Worm (Caenorhabditis elegans) whole organism, L1 larva: ENCODE data around the gene Y54G2A.52.

Source experiments
- C04F5.9 ChIP-seq: sonication (generic microtip); optimal IDR thresholded peaks from 2 replicates; lab custom pipeline; 2016; ENCODE audit warnings: missing genetic modification characterization, missing compliant biosample characterization
- C16A3.4 ChIP-seq: fragments of 150-350 bp; optimal IDR thresholded peaks from 2 replicates; lab custom pipeline; 2014; ENCODE audit warnings: missing biosample characterization, missing genetic modification characterization
- C34B4.2 ChIP-seq: sonication (generic microtip); optimal IDR thresholded peaks from 2 replicates; lab custom pipeline; 2017; ENCODE audit warnings: mild to moderate bottlenecking, missing genetic modification characterization, missing compliant biosample characterization
- Y116A8C.19 ChIP-seq: sonication (generic microtip); optimal IDR thresholded peaks from 2 replicates; lab custom pipeline; 2016; ENCODE audit warnings: missing compliant biosample characterization, missing genetic modification characterization, borderline replicate concordance
- alr-1 ChIP-seq: fragments of 200-800 bp; sonication (Bioruptor generic); optimal IDR thresholded peaks from 2 replicates; lab custom pipeline; 2018; ENCODE audit warnings: borderline replicate concordance, mild to moderate bottlenecking, missing genetic modification characterization, missing compliant biosample characterization
- ama-1 ChIP-seq: fragments of 150-350 bp; optimal IDR thresholded peaks from 2 replicates; lab custom pipeline; 2014
- blmp-1 ChIP-seq: fragments of 150-350 bp; optimal IDR thresholded peaks from 2 replicates; lab custom pipeline; 2014; ENCODE audit warnings: missing biosample characterization, missing genetic modification characterization
- ceh-63 ChIP-seq: fragments of 200-800 bp; sonication (Bioruptor generic); optimal IDR thresholded peaks from 2 replicates; lab custom pipeline; 2018; ENCODE audit warnings: mild to moderate bottlenecking, missing genetic modification characterization, missing compliant biosample characterization
- ceh-8 ChIP-seq: fragments of 200-800 bp; sonication (Bioruptor generic); optimal IDR thresholded peaks from 2 replicates; lab custom pipeline; 2018; ENCODE audit warnings: mild to moderate bottlenecking, missing genetic modification characterization, moderate library complexity, missing compliant biosample characterization
- egl-13 ChIP-seq: sonication (generic microtip); optimal IDR thresholded peaks from 2 replicates; lab custom pipeline; 2016; ENCODE audit warnings: missing genotype, missing genetic modification reagents, missing genetic modification characterization, missing compliant biosample characterization
- ets-5 ChIP-seq: fragments of 200-800 bp; sonication (Bioruptor generic); IDR thresholded peaks from 2 replicates; pipeline ENCODE4 v1.3.6; 2022; ENCODE audit warnings: missing genetic modification characterization, missing compliant biosample characterization
- fkh-10 ChIP-seq: sonication (generic microtip); optimal IDR thresholded peaks from 2 replicates; lab custom pipeline; 2017; ENCODE audit warnings: missing biosample characterization, missing genetic modification reagents, missing genetic modification characterization
- grh-1 ChIP-seq: fragments of 200-800 bp; sonication (Bioruptor generic); IDR thresholded peaks from 2 replicates; pipeline ENCODE4 v1.3.6; 2022; ENCODE audit warnings: missing genetic modification reagents, missing genetic modification characterization, missing compliant biosample characterization
- hlh-17 ChIP-seq: fragments of 200-800 bp; sonication (Bioruptor generic); optimal IDR thresholded peaks from 2 replicates; lab custom pipeline; 2018; ENCODE audit warnings: missing genetic modification characterization, mild to moderate bottlenecking, missing compliant biosample characterization, moderate library complexity, borderline replicate concordance
- hlh-4 ChIP-seq: sonication (generic microtip); optimal IDR thresholded peaks from 2 replicates; lab custom pipeline; 2016; ENCODE audit warnings: mild to moderate bottlenecking, missing genetic modification characterization, missing compliant biosample characterization
- irx-1 ChIP-seq: sonication (generic microtip); optimal IDR thresholded peaks from 2 replicates; lab custom pipeline; 2016; ENCODE audit warnings: missing genetic modification characterization, missing compliant biosample characterization
- jun-1 ChIP-seq: fragments of 150-350 bp; optimal IDR thresholded peaks from 2 replicates; lab custom pipeline; 2014; ENCODE audit warnings: missing biosample characterization, missing genetic modification reagents, missing genetic modification characterization
- lir-3 ChIP-seq: sonication (generic microtip); optimal IDR thresholded peaks from 2 replicates; lab custom pipeline; 2016; ENCODE audit warnings: mild to moderate bottlenecking, missing genetic modification characterization, moderate library complexity, missing compliant biosample characterization; ENCODE audit not compliant: poor library complexity
- mab-9 ChIP-seq: fragments of 200-800 bp; sonication (Bioruptor generic); IDR thresholded peaks from 2 replicates; pipeline ENCODE4 v1.3.6; 2022; ENCODE audit warnings: missing genetic modification reagents, missing genetic modification characterization, missing compliant biosample characterization
- mdl-1 ChIP-seq, 2 experiments: fragments of 150-350 bp; optimal IDR thresholded peaks; 2 replicates each; lab custom pipeline; 2014 to 2017; ENCODE audit warnings: missing biosample characterization in 2 of 2, missing genetic modification characterization in 2 of 2, inconsistent platforms in 1 of 2
- mep-1 ChIP-seq: fragments of 150-350 bp; optimal IDR thresholded peaks from 2 replicates; lab custom pipeline; 2014; ENCODE audit warnings: missing biosample characterization, missing genetic modification characterization
- nhr-11 ChIP-seq: fragments of 150-350 bp; optimal IDR thresholded peaks from 2 replicates; lab custom pipeline; 2014; ENCODE audit warnings: missing biosample characterization, missing genetic modification characterization
- nhr-19 ChIP-seq: fragments of 200-800 bp; sonication (Bioruptor generic); conservative IDR thresholded peaks from 2 replicates; pipeline ENCODE4 v1.3.6; 2022; ENCODE audit warnings: missing genetic modification characterization, missing compliant biosample characterization
- nhr-20 ChIP-seq: sonication (generic microtip); optimal IDR thresholded peaks from 2 replicates; lab custom pipeline; 2016; ENCODE audit warnings: mild to moderate bottlenecking, missing genetic modification characterization, missing compliant biosample characterization
- nhr-237 ChIP-seq: fragments of 150-350 bp; optimal IDR thresholded peaks from 2 replicates; lab custom pipeline; 2014; ENCODE audit warnings: missing biosample characterization, missing genetic modification characterization
- nhr-28 ChIP-seq: fragments of 150-350 bp; optimal IDR thresholded peaks from 2 replicates; lab custom pipeline; 2014; ENCODE audit warnings: missing biosample characterization, missing genetic modification characterization
- nhr-71 ChIP-seq: sonication (generic microtip); optimal IDR thresholded peaks from 2 replicates; lab custom pipeline; 2016; ENCODE audit warnings: mild to moderate bottlenecking, missing genetic modification characterization, moderate library complexity, missing compliant biosample characterization
- nhr-76 ChIP-seq: sonication (generic microtip); optimal IDR thresholded peaks from 2 replicates; lab custom pipeline; 2017; ENCODE audit warnings: missing biosample characterization, missing genetic modification characterization
- pqm-1 ChIP-seq: sonication (generic microtip); optimal IDR thresholded peaks from 3 replicates; lab custom pipeline; 2017; ENCODE audit warnings: missing biosample characterization, missing genetic modification characterization
- snpc-4 ChIP-seq: fragments of 150-350 bp; optimal IDR thresholded peaks from 2 replicates; lab custom pipeline; 2014; ENCODE audit warnings: missing biosample characterization, missing genetic modification characterization
- snu-23 ChIP-seq: sonication (generic microtip); optimal IDR thresholded peaks from 2 replicates; lab custom pipeline; 2016; ENCODE audit warnings: missing genetic modification characterization, missing compliant biosample characterization
- sox-4 ChIP-seq: sonication (generic microtip); optimal IDR thresholded peaks from 2 replicates; lab custom pipeline; 2016; ENCODE audit warnings: missing genetic modification characterization, missing compliant biosample characterization
- tbx-2 ChIP-seq: sonication (generic microtip); optimal IDR thresholded peaks from 2 replicates; lab custom pipeline; 2016; ENCODE audit warnings: missing genetic modification characterization, missing compliant biosample characterization
- unc-30 ChIP-seq: sonication (generic microtip); optimal IDR thresholded peaks from 2 replicates; lab custom pipeline; 2017; ENCODE audit warnings: missing biosample characterization, missing genetic modification characterization
- unc-86 ChIP-seq: sonication (generic microtip); optimal IDR thresholded peaks from 2 replicates; lab custom pipeline; 2016; ENCODE audit warnings: missing genetic modification characterization, missing compliant biosample characterization
- unc-98 ChIP-seq: fragments of 200-800 bp; sonication (Bioruptor generic); IDR thresholded peaks from 2 replicates; pipeline ENCODE4 v1.3.6; 2022; ENCODE audit warnings: missing genetic modification characterization, missing compliant biosample characterization
- zag-1 ChIP-seq: fragments of 150-350 bp; optimal IDR thresholded peaks from 2 replicates; lab custom pipeline; 2014; ENCODE audit warnings: missing biosample characterization, missing genetic modification characterization
- ztf-4 ChIP-seq: fragments of 150-350 bp; optimal IDR thresholded peaks from 2 replicates; lab custom pipeline; 2014; ENCODE audit warnings: missing biosample characterization, missing genetic modification characterization

The Y54G2A.52 gene

DNA sequence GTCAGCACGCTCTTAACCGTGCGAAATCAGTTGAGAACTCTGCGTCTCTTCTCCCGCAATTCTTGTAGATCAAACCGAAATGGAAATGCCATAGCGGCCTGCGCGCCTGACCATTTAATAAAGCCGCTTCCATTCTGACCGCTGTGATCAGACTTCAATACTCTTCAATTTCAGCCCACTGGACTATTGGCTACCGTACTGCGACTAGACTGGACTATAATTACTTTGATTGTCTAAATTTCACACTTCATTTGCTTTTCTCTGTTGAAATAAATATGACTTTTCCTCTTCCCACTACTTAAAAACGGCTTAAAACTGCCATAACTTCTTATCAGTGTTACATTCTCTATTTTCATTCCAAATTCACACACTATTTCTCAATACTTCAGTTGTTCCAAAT is 39.8 kb upstream of the Y54G2A.52 start, which contains the start of gene Y54G2A.7 (continued):
- TF ChIP-seq nhr-71 (no peak), C34B4.2 (tag; lab: Kevin White, UChicago) (no peak)

DNA sequence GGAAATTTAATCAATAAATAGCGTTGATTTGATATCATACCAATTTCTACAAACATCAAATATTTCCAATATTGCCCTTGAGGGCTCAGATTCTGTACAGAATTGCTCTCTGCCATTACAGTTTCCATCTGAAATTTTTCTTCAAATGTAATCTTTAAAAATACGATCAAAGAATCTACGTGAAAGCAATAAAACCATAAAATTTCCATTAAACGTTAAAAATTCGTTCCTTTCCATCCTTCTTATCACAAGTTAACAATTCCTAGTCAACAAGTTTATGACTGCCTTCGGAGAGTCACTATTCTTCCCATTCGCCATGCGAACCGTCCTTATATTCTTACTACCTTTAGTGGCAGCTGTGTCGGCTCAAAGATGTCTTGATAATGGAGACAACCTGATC is 36.9 kb upstream of the Y54G2A.52 start, which contains the start of gene clec-82:
TSS of gene clec-82 (plus strand) at position 301 of the 400 bp plus-strand sequence.
- no peak for TF ChIP-seq fkh-10 (GFP tag; lab: Kevin White, UChicago)
- no peak for TF ChIP-seq snpc-4 (tag; lab: Kevin White, UChicago)
- TF ChIP-seq irx-1 (tag; lab: Kevin White, UChicago), result no peak
- TF ChIP-seq pqm-1, result no peak
- TF ChIP-seq C04F5.9, result no peak
- no peak for TF ChIP-seq mdl-1 (tag; optimal IDR thresholded peaks at IDR 0.05; lab: Kevin White, UChicago)
- TF ChIP-seq mab-9 (GFP tag; lab: Robert Waterston, UW), result no peak
- TF ChIP-seq ztf-4, result no peak
- no peak for TF ChIP-seq unc-30
- TF ChIP-seq unc-98 (GFP tag; lab: Robert Waterston, UW), result no peak
- no peak for TF ChIP-seq egl-13 (tag; lab: Kevin White, UChicago)
- TF ChIP-seq mep-1 (tag; lab: Kevin White, UChicago), result no peak
- no peak for TF ChIP-seq lir-3 (tag; lab: Kevin White, UChicago)
- TF ChIP-seq snu-23 (GFP tag; lab: Kevin White, UChicago), result no peak
- TF ChIP-seq ama-1 (lab: Kevin White, UChicago), result no peak
- TF ChIP-seq nhr-19, result no peak

DNA sequence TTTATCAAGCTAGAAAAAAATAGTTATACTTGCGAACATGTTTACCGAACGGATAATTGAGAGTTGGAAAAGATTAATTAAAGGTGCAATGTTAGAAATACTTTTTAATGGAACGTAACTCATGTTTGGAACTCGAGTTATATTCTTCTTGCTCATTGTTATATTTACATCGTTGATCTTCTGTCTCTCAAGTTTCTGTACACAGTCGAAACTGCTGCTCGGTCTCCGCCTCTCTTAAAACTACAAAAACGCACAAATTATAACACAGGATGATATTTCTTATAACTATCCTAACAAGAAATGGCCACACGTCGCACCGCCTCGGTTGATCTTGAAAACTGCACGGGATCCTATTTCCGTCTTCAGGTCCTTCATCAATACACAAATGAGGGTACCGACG is 36.0 kb upstream of the Y54G2A.52 start, which contains the start of gene pudl-2:
TSS of gene pudl-2 (plus strand) at position 301 of the 400 bp plus-strand sequence.
- TF ChIP-seq ceh-63 (GFP tag; lab: Kevin White, UChicago) (no peak), hlh-17 (GFP tag; lab: Kevin White, UChicago) (no peak), nhr-76 (no peak), C16A3.4 (tag; lab: Kevin White, UChicago) (no peak), grh-1 (GFP tag; lab: Robert Waterston, UW) (no peak), alr-1 (tag; lab: Kevin White, UChicago) (no peak), nhr-28 (tag; lab: Kevin White, UChicago) (no peak), snpc-4 (tag; lab: Kevin White, UChicago) (no peak), ceh-8 (GFP tag; lab: Kevin White, UChicago) (no peak), tbx-2 (tag; lab: Kevin White, UChicago) (no peak), Y116A8C.19 (tag; lab: Kevin White, UChicago) (no peak), nhr-20 (tag; lab: Kevin White, UChicago) (no peak), lir-3 (tag; lab: Kevin White, UChicago) (no peak), blmp-1 (tag; lab: Kevin White, UChicago) (no peak), zag-1 (tag; lab: Kevin White, UChicago) (no peak), sox-4 (tag; lab: Kevin White, UChicago) (no peak), ztf-4 (no peak)

DNA sequence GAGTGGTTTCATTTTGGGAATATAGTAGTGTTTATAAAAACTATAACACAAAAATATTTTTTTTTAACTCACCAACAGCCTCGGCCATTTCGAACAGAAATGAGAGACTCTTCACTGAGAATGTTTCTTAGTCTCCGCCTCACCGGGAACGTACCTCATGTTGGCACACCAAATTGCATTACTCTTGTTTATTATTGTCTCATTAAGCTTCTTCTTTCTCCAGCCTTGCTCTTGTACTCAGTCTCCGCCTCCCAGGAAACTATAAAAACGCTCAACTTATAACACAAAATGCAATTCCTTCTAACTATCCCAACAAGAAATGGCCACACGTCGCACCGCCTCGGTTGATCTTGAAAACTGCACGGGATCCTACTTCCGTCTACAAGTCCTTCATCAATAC is 34.1 kb upstream of the Y54G2A.52 start, which contains the start of the genes Y54G2A.48 and pudl-1:
TSS of gene Y54G2A.48 (minus strand) at position 101 of the 400 bp plus-strand sequence.
TSS of gene pudl-1 (plus strand) at position 320 of the 400 bp plus-strand sequence.
- TF ChIP-seq nhr-237, result no peak
- TF ChIP-seq irx-1 (tag; lab: Kevin White, UChicago), result no peak
- no peak for TF ChIP-seq ceh-63 (GFP tag; lab: Kevin White, UChicago)
- TF ChIP-seq unc-86 (tag; lab: Kevin White, UChicago), result no peak
- no peak for TF ChIP-seq ets-5 (GFP tag; lab: Robert Waterston, UW)
- TF ChIP-seq hlh-17 (GFP tag; lab: Kevin White, UChicago), result no peak
- no peak for TF ChIP-seq jun-1
- no peak for TF ChIP-seq fkh-10 (GFP tag; lab: Kevin White, UChicago)
- TF ChIP-seq Y116A8C.19 (tag; lab: Kevin White, UChicago), result no peak
- TF ChIP-seq hlh-4 (tag; lab: Kevin White, UChicago), result no peak
- no peak for TF ChIP-seq nhr-11 (tag; lab: Kevin White, UChicago)
